Worm (Caenorhabditis elegans) whole organism, L3 larva: Measurements from ENCODE around the gene srh-140.

Source experiments
- ZK546.5 ChIP-seq: sonication (generic microtip); optimal IDR thresholded peaks from 2 replicates; lab custom pipeline; 2017; ENCODE audit warnings: missing biosample characterization, missing genetic modification characterization
- aly-2 ChIP-seq: fragments of 150-350 bp; optimal IDR thresholded peaks from 2 replicates; lab custom pipeline; 2014; ENCODE audit warnings: missing biosample characterization, missing genetic modification characterization
- ama-1 ChIP-seq: fragments of 150-350 bp; optimal IDR thresholded peaks from 2 replicates; lab custom pipeline; 2018
- ceh-16 ChIP-seq: sonication (generic microtip); optimal IDR thresholded peaks from 2 replicates; lab custom pipeline; 2017; ENCODE audit warnings: missing biosample characterization, missing genetic modification characterization
- ceh-28 ChIP-seq: fragments of 150-350 bp; optimal IDR thresholded peaks from 2 replicates; lab custom pipeline; 2014; ENCODE audit warnings: missing biosample characterization, missing genetic modification reagents, missing genetic modification characterization
- ceh-82 ChIP-seq: fragments of 150-350 bp; optimal IDR thresholded peaks from 2 replicates; lab custom pipeline; 2014; ENCODE audit warnings: missing biosample characterization, missing genetic modification characterization
- ceh-9 ChIP-seq: sonication (generic microtip); optimal IDR thresholded peaks from 2 replicates; lab custom pipeline; 2018; ENCODE audit warnings: missing biosample characterization, missing genetic modification characterization
- daf-12 ChIP-seq: fragments of 150-350 bp; optimal IDR thresholded peaks from 2 replicates; lab custom pipeline; 2014; ENCODE audit warnings: missing biosample characterization, missing genetic modification reagents, missing genetic modification characterization
- egl-27 ChIP-seq: sonication (generic microtip); optimal IDR thresholded peaks from 4 replicates; lab custom pipeline; 2017; ENCODE audit warnings: missing biosample characterization, missing genetic modification reagents, missing genetic modification characterization
- egl-5 ChIP-seq: fragments of 150-350 bp; optimal IDR thresholded peaks from 2 replicates; lab custom pipeline; 2017; ENCODE audit warnings: missing biosample characterization, missing genetic modification reagents, missing genetic modification characterization, inconsistent platforms
- elt-2 ChIP-seq: sonication (generic microtip); optimal IDR thresholded peaks from 2 replicates; lab custom pipeline; 2016; ENCODE audit warnings: missing genetic modification reagents, mild to moderate bottlenecking, missing genetic modification characterization, missing compliant biosample characterization
- elt-3 ChIP-seq, 3 experiments: fragments of 150-350 bp in 1 of 3; sonication (generic microtip) in 2 of 3; optimal IDR thresholded peaks; 2 replicates in 2 of 3; 4 replicates in 1 of 3; lab custom pipeline; 2014 to 2017; ENCODE audit warnings: missing biosample characterization in 3 of 3, missing genetic modification characterization in 3 of 3
- eor-1 ChIP-seq, 2 experiments: fragments of 150-350 bp; optimal IDR thresholded peaks; 2 replicates each; lab custom pipeline; 2014 to 2018; ENCODE audit warnings: missing biosample characterization in 2 of 2, missing genetic modification characterization in 2 of 2
- fkh-10 ChIP-seq: sonication (generic microtip); optimal IDR thresholded peaks from 2 replicates; lab custom pipeline; 2017; ENCODE audit warnings: missing biosample characterization, missing genetic modification reagents, missing genetic modification characterization
- fkh-2 ChIP-seq: fragments of 150-350 bp; optimal IDR thresholded peaks from 2 replicates; lab custom pipeline; 2014; ENCODE audit warnings: missing biosample characterization, missing genetic modification reagents, missing genetic modification characterization
- fos-1 ChIP-seq: fragments of 150-350 bp; optimal IDR thresholded peaks from 2 replicates; lab custom pipeline; 2014; ENCODE audit warnings: missing biosample characterization, missing genetic modification characterization
- hmg-11 ChIP-seq: sonication (generic microtip); optimal IDR thresholded peaks from 2 replicates; lab custom pipeline; 2016; ENCODE audit warnings: missing genetic modification characterization, missing compliant biosample characterization
- lin-15B ChIP-seq: fragments of 150-350 bp; optimal IDR thresholded peaks from 2 replicates; lab custom pipeline; 2014; ENCODE audit warnings: missing biosample characterization, missing genetic modification characterization
- lin-39 ChIP-seq: fragments of 150-350 bp; optimal IDR thresholded peaks from 2 replicates; lab custom pipeline; 2018; ENCODE audit warnings: missing biosample characterization, missing genetic modification reagents, missing genetic modification characterization
- lsy-12 ChIP-seq: sonication (generic microtip); optimal IDR thresholded peaks from 2 replicates; lab custom pipeline; 2016; ENCODE audit warnings: mild to moderate bottlenecking, missing genetic modification characterization, missing compliant biosample characterization
- mdl-1 ChIP-seq: fragments of 150-350 bp; optimal IDR thresholded peaks from 2 replicates; lab custom pipeline; 2014; ENCODE audit warnings: missing biosample characterization, missing genetic modification characterization
- nfya-1 ChIP-seq: sonication (generic microtip); optimal IDR thresholded peaks from 2 replicates; lab custom pipeline; 2017; ENCODE audit warnings: missing genetic modification characterization, mild to moderate bottlenecking, missing compliant biosample characterization, antibody characterized with exemption, moderate library complexity; ENCODE audit not compliant: insufficient read depth
- nhr-11 ChIP-seq: fragments of 150-350 bp; optimal IDR thresholded peaks from 2 replicates; lab custom pipeline; 2014; ENCODE audit warnings: missing biosample characterization, missing genetic modification characterization
- nhr-23 ChIP-seq: fragments of 150-350 bp; optimal IDR thresholded peaks from 2 replicates; lab custom pipeline; 2014; ENCODE audit warnings: missing biosample characterization, missing genetic modification reagents, missing genetic modification characterization
- nhr-237 ChIP-seq: fragments of 150-350 bp; optimal IDR thresholded peaks from 2 replicates; lab custom pipeline; 2014; ENCODE audit warnings: missing biosample characterization, missing genetic modification characterization
- nhr-25 ChIP-seq: sonication (generic microtip); optimal IDR thresholded peaks from 2 replicates; lab custom pipeline; 2017; ENCODE audit warnings: missing biosample characterization, missing genetic modification characterization
- nhr-28 ChIP-seq: fragments of 150-350 bp; optimal IDR thresholded peaks from 2 replicates; lab custom pipeline; 2014; ENCODE audit warnings: missing biosample characterization, missing genetic modification characterization
- nhr-43 ChIP-seq: sonication (generic microtip); optimal IDR thresholded peaks from 2 replicates; lab custom pipeline; 2016; ENCODE audit warnings: mild to moderate bottlenecking, missing genetic modification characterization, missing compliant biosample characterization; ENCODE audit not compliant: poor library complexity, severe bottlenecking
- nhr-76 ChIP-seq: fragments of 150-350 bp; sonication (generic microtip); optimal IDR thresholded peaks from 5 replicates; lab custom pipeline; 2014; ENCODE audit warnings: missing biosample characterization, missing genetic modification characterization
- nhr-77 ChIP-seq: fragments of 150-350 bp; optimal IDR thresholded peaks from 2 replicates; lab custom pipeline; 2014; ENCODE audit warnings: missing biosample characterization, missing genetic modification characterization
- pha-4 ChIP-seq: fragments of 150-350 bp; optimal IDR thresholded peaks from 2 replicates; lab custom pipeline; 2014; ENCODE audit warnings: missing biosample characterization, missing genetic modification reagents, missing genetic modification characterization
- pqm-1 ChIP-seq: fragments of 150-350 bp; optimal IDR thresholded peaks from 2 replicates; lab custom pipeline; 2017; ENCODE audit warnings: missing biosample characterization, missing genetic modification characterization, inconsistent platforms
- sea-2 ChIP-seq: fragments of 150-350 bp; sonication (generic microtip); optimal IDR thresholded peaks from 4 replicates; lab custom pipeline; 2014; ENCODE audit warnings: missing biosample characterization, missing genetic modification reagents, missing genetic modification characterization
- skn-1 ChIP-seq: fragments of 150-350 bp; optimal IDR thresholded peaks from 2 replicates; lab custom pipeline; 2014; ENCODE audit warnings: missing biosample characterization, missing genetic modification characterization
- tbx-2 ChIP-seq: sonication (generic microtip); optimal IDR thresholded peaks from 2 replicates; lab custom pipeline; 2016; ENCODE audit warnings: mild to moderate bottlenecking, missing genetic modification characterization, missing compliant biosample characterization
- unc-39 ChIP-seq: sonication (generic microtip); optimal IDR thresholded peaks from 4 replicates; lab custom pipeline; 2017; ENCODE audit warnings: missing biosample characterization, missing genetic modification characterization
- unc-62 ChIP-seq: fragments of 150-350 bp; sonication (generic microtip); optimal IDR thresholded peaks from 4 replicates; lab custom pipeline; 2014; ENCODE audit warnings: missing biosample characterization, missing genetic modification reagents, missing genetic modification characterization
- zag-1 ChIP-seq: fragments of 150-350 bp; optimal IDR thresholded peaks from 2 replicates; lab custom pipeline; 2014; ENCODE audit warnings: missing biosample characterization, missing genetic modification characterization

srh-140 gene

DNA sequence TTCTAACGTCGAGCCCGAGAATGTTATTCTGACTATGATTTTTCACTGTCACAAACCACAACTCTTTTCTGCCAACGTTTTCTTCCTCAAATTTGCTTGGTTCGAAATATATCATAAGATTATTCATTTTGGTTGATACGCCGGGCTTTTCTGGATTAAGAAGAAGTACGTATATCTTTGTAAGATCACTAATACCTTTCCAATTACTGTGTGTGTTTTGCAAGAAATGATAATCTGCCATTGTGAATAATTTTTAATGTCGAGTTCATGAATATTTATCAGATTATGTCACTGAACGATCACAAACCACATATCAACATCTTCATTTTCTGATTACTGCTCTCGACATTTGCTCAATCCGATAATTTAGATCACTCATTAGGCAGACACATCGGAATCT, 36.4 kb upstream of the srh-140 start, which contains the start of gene nhr-196:
Gene nhr-196, plus strand, starts transcription at position 118 of the 400 bp plus-strand sequence.
- TF ChIP-seq ama-1 (no peak), nhr-43 (tag; lab: Kevin White, UChicago) (no peak), eor-1 (tag; optimal IDR thresholded peaks at IDR 0.05; lab: Kevin White, UChicago) (no peak), elt-2 (tag; lab: Kevin White, UChicago) (no peak), sea-2 (GFP tag; lab: Kevin White, UChicago) (no peak), fos-1 (tag; lab: Kevin White, UChicago) (no peak), zag-1 (no peak), ZK546.5 (tag; lab: Kevin White, UChicago) (no peak), aly-2 (tag; lab: Kevin White, UChicago) (no peak), unc-39 (tag; lab: Kevin White, UChicago) (no peak), nhr-237 (no peak), nhr-25 (tag; lab: Kevin White, UChicago) (no peak), fkh-10 (GFP tag; lab: Kevin White, UChicago) (no peak), nfya-1 (tag; lab: Kevin White, UChicago) (no peak), nhr-23 (tag; lab: Kevin White, UChicago) (no peak), unc-62 (GFP tag; lab: Kevin White, UChicago) (no peak), nhr-28 (no peak), egl-27 (tag; lab: Kevin White, UChicago) (no peak), daf-12 (no peak), mdl-1 (tag; lab: Kevin White, UChicago) (no peak)

DNA sequence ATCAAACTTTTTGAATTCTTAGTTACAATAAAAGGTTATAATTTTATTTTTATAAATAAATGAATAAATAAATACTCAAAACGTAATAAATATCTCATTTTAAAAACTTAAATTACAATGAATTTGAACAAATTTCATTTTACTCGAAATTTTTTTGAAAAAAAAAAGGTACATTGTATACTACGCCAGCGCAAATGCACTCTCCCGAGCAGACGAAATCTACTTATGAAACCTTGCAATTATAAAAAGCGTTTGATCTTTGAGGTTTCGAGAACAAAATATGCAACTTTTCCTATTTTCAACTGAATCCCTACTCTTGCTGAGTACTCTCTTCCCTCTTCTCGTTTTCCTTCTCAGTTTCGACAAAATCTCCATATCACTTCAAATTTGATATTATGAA, 34.3 kb upstream of the srh-140 start, which contains the start of gene nhr-197:
Gene nhr-197, plus strand, starts transcription at position 301 of the 400 bp plus-strand sequence.
- TF ChIP-seq nhr-28: no peak
- TF ChIP-seq fkh-2: no peak
- TF ChIP-seq egl-27 (tag; lab: Kevin White, UChicago): no peak
- no peak for TF ChIP-seq zag-1
- TF ChIP-seq lin-15B: no peak
- TF ChIP-seq hmg-11: no peak
- TF ChIP-seq nhr-77: no peak
- no peak for TF ChIP-seq nhr-76 (tag; lab: Kevin White, UChicago)
- no peak for TF ChIP-seq skn-1
- TF ChIP-seq egl-5: no peak
- TF ChIP-seq ceh-9 (tag; lab: Kevin White, UChicago): no peak
- no peak for TF ChIP-seq ceh-16 (tag; lab: Kevin White, UChicago)
- TF ChIP-seq mdl-1 (tag; lab: Kevin White, UChicago): no peak
- no peak for TF ChIP-seq ceh-28 (tag; lab: Kevin White, UChicago)
- no peak for TF ChIP-seq nhr-23 (tag; lab: Kevin White, UChicago)
- no peak for TF ChIP-seq pha-4 (tag; lab: Kevin White, UChicago)

DNA sequence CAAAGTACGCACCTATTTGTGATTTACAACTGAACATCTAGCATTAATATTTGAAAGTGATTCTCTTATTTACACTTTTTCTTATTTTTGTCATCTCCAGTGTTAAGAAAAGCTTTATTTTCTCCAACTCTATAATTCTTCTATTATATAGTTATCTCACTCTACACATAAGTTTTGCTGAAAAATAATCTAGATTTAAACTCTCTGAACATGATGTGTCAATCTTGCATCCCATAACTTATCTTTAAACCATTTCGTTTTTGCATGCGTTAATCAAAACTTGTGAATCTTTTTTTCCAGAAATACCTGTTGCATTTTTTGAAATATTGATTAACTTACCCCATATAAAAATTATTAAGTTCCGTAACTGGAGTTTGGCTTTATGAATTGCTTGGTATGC, 32.0 kb upstream of the srh-140 start, which contains the start of gene nhr-268:
Gene nhr-268, plus strand, starts transcription at position 301 of the 400 bp plus-strand sequence.
- TF ChIP-seq nhr-237 (no peak), elt-3 (tag; optimal IDR thresholded peaks at IDR 0.05; lab: Kevin White, UChicago) (no peak), pqm-1 (tag; lab: Kevin White, UChicago) (no peak), nhr-77 (no peak), hmg-11 (no peak), lin-15B (no peak), zag-1 (no peak), lsy-12 (tag; lab: Kevin White, UChicago) (no peak)
- TF ChIP-seq, all 47 proteins: peak for 0

DNA sequence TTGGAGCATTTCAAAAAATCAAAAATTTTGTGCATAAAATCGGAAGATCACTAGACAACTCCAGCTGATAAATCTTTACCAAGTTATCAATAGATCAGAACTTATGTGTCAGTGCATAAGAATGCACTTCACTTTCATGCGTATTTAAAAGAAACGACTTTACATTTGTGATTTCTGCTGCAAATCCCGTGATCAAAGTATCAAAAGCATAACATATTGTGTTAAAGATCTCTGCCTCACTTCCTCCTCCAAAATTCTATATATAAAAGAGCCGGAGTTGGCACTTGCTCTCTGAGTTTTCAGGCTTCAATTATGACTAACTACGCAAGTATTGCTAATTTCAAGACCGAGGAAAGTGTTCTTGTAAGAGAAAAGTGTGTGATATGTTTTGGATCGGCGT, 28.3 kb upstream of the srh-140 start, which contains the start of gene nhr-198:
Gene nhr-198, plus strand, starts transcription at position 313 of the 400 bp plus-strand sequence.
- no peak for TF ChIP-seq ZK546.5 (tag; lab: Kevin White, UChicago)
- TF ChIP-seq lin-39 (tag; lab: Kevin White, UChicago): no peak
- TF ChIP-seq lin-15B: no peak
- TF ChIP-seq nhr-11 (tag; lab: Kevin White, UChicago): no peak
- TF ChIP-seq elt-3 (tag; optimal IDR thresholded peaks at IDR 0.05; lab: Kevin White, UChicago): no peak
- no peak for TF ChIP-seq ama-1
- no peak for TF ChIP-seq zag-1
- no peak for TF ChIP-seq elt-2 (tag; lab: Kevin White, UChicago)
- no peak for TF ChIP-seq nfya-1 (tag; lab: Kevin White, UChicago)
- TF ChIP-seq pha-4 (tag; lab: Kevin White, UChicago): no peak
- TF ChIP-seq nhr-23 (tag; lab: Kevin White, UChicago): no peak
- TF ChIP-seq hmg-11: no peak
- TF ChIP-seq unc-62 (GFP tag; lab: Kevin White, UChicago): no peak
- TF ChIP-seq pqm-1 (tag; lab: Kevin White, UChicago): no peak
- no peak for TF ChIP-seq tbx-2
- no peak for TF ChIP-seq ceh-16 (tag; lab: Kevin White, UChicago)
- no peak for TF ChIP-seq ceh-82
